Worm (Caenorhabditis elegans) whole organism, dauer: ENCODE measurements around the gene cyp-25A2.
"Not testable (repeated sequence)": the region's sequence is repeated elsewhere in the genome, so short reads cannot be mapped to it uniquely, and the experiment has no call there.

Experiments
- unc-62 ChIP-seq: sonication (generic microtip); optimal IDR thresholded peaks from 2 replicates; lab custom pipeline; 2017; ENCODE audit warnings: missing biosample characterization, missing genetic modification reagents, missing genetic modification characterization

The cyp-25A2 gene

DNA sequence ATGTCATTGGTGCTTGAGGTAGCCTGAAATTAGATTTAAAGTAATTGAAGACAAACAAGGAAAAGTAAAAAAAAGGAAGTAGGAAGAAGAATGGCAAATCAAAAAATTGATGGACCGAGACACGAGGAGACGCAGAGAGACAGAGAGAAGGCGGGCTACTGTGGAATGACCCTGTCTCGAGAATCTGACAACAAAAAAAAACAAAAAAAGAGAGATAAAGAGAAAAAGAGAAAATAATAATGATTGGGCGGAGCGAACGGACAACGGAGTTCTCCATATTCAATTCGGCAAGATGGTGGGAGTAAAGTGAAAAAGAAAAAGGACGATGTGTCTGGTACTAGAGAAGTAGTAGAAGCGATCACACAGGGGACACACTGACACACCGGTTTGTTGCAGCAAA, 26.0 kb upstream of the cyp-25A2 start, which contains the start of gene toh-1:
toh-1 (minus strand) TSS at position 23 of the 400 bp plus-strand sequence.
- no peak for TF ChIP-seq unc-62 (GFP tag; lab: Kevin White, UChicago)

DNA sequence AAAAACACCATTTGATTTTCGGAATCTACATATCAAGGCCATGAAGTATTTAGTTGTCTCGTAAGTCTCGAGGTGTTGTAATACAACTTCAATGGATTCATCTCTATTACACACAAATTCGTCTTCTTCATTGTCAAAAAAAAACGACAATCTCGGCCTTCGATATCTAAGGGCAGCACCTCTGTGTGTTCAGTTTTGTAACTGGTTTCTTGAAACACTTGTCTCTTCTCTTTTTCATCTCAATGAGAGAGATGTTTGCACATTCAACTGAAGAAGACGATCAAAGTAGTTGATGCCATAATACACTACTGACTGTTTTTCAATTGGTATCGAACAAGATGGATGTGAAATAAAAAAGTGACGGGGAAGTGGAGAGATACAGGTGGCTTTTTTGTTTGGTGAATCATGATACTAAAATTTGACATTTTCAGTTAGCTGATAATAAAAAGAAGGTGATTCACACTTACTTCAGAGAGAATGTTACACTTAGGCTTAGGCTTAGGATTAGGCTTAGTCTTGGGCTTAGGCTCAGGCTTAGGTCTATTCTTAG, 23.6 kb upstream of the cyp-25A2 start:
- TF ChIP-seq unc-62 (GFP tag; lab: Kevin White, UChicago), result no peak

DNA sequence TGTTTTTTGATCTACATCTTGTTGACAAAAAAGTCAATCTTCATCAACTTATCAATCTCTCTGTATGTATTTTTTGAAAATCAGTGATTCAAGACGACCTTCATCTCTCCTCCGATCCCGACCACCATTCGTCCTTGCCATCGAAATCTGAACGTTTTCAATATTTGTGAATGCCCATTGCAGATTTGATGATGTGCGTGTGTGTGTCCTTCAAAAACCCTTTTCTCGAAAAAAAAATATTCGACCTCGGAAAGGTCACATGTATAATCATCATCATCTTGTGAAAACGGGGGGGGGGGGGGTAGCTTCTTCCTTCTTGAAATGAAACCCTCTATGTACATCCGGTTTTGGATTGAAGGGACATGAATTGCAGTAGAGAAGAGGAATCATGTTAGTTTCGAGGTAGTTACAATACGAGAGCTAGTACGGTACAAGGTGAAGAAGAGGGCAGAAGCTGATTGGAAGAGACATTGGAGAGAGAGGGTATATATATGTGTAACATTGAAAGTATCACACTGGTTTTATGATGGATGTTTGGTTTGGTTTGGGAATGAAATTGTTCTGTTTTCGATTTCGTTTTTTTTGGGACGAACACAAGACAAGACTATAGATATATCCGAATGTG, 22.5 kb upstream of the cyp-25A2 start:
- no peak for TF ChIP-seq unc-62 (GFP tag; lab: Kevin White, UChicago)

DNA sequence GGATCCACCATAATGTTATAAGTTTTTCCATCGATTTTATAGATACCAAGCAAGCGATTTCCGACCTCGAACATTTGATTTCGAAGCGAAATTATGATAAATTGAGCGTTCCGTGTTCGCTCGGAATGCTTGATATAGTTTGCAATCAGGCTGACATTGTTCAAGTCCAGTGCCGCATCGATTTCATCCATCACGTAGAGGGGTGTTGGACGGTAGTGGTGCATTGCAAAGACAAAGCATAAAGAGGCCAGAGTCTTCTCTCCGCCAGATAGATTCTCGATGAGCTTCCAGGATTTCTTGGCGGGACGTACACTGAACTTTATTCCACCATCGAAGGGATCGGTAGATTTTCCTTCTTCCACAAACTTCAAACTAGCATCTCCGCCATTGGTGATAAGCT, 20.6 kb upstream of the cyp-25A2 start:
- TF ChIP-seq unc-62 (GFP tag; lab: Kevin White, UChicago), result no peak

DNA sequence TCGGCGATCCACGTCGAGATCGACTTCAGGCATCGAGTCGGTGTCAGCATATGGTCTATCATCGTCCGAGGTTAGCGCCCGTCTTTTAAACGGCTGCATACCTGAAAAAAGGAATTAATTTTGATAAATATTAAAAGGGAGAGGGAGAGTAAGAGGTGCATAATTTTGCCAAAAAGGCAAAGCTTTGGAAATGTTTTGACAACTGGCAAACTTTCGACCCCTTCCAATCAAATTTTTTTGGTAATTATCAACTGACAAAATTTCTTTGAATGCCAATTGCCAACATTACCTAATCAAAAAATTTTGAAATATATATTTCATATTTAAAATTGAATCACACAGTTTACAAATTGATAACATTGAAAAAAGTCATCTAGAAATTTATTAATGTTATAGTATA, 15.4 kb upstream of the cyp-25A2 start, which contains the start of gene dpy-27:
dpy-27 (minus strand) TSS at position 101 of the 400 bp plus-strand sequence.
- TF ChIP-seq unc-62 (GFP tag; lab: Kevin White, UChicago), result no peak

DNA sequence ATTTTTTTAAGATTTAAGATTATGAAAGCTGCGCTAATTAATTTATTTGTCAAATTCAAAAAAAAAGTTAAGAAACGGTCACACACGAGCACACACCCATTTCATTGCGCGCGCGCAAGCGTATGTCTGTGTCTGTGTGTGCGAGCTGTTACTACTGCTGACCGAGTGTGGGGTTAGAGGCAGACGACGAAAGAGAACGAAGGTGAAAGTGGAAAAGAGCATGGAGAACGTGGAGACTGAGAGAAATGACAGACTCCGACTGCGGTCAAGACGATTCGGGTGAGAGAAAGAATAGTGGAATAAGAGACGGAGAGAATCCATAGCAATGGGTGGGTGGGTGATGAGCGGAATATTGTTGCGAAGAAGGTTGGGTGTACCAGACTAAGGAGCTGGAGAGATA, 14.9 kb upstream of the cyp-25A2 start:
- TF ChIP-seq unc-62 (GFP tag; lab: Kevin White, UChicago), result no peak

DNA sequence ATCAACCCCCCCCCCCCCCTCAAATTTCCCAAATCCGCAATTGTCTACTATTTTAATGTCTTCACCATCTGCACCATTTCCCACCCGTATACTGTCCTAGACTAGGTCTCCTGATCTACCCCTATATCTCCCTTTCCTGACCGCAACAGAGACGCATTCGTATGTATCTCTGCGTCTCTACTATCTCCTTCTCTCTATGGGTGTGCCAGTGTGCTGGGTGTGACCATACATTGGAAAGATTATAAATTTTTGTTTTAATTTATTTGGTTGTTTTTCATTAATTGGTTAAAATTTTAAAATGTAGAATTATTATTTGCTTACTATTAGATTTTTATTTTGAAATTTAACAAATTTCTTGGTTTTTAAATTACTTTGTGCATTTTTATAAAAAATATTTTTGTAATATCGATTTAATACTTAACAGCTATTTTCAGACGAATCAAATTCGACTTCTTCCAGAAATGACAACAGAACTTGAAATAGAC, 13.0 kb upstream of the cyp-25A2 start, which contains the start of gene amx-1:
amx-1 (plus strand) TSS at position 435 of the 485 bp plus-strand sequence.
- TF ChIP-seq unc-62 (GFP tag; lab: Kevin White, UChicago), result no peak

DNA sequence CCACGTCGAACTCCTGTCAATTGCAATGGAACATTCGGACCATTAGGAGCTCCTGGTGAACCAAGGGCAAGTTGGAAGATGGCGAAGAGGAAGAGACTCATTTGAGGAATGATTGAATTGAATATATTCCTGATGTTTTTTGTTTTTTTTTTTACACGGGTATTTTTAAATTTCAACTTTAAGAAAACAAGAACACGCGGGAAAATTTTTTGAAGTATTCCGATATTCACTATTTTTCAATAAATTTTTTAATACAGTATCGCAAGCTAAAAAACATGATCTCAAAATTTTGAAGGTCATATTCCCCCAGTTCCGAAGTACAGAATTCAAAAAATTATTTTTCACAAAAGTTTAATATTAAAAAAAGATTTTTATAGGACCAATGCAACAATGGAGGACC, 5.9 kb upstream of the cyp-25A2 start, which contains the start of gene cnnm-5:
cnnm-5 (minus strand) TSS at position 101 of the 400 bp plus-strand sequence.
- no peak for TF ChIP-seq unc-62 (GFP tag; lab: Kevin White, UChicago)

DNA sequence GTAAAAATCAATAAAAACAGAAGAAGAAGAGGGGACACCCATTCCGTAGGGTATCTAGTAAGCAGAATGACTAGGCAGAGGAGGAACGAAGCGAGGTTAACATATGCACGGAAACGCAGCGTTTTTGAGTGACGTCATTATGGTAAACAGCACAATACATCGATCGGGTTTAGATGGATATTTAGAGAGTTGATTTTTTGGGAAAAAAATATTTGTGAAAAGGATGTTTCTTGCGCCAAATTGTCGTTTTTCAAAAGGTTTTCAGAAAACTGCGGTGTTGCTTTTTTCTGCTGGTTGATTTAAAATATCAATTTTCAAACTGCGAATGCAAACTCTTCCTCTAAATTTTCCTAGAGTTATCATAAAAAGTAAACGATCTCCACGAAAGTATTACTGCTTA, 3.6 kb upstream of the cyp-25A2 start, which contains the start of gene C36A4.10:
C36A4.10 (minus strand) TSS at position 101 of the 400 bp plus-strand sequence.
- TF ChIP-seq unc-62 (GFP tag; lab: Kevin White, UChicago), result no peak

DNA sequence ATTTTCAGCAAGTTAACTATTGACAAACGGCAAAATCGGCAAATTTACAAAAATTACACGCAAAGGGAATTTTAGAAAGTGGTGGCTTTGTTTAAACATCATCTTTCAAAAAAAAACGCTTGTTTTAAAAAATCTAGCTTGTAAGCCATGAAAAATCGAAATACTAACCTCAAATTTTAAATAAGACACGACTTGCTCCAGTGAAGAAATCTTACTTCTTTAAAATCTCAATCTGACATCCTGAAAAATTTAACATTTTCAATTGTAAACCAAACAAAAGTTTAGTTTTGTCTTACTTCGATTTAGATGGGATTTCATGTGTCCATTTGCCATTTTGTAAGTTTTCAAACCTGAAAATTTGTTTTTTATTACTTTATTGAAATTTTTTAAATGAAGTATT, 3.2 kb upstream of the cyp-25A2 start:
- TF ChIP-seq unc-62 (GFP tag; lab: Kevin White, UChicago), result no peak

DNA sequence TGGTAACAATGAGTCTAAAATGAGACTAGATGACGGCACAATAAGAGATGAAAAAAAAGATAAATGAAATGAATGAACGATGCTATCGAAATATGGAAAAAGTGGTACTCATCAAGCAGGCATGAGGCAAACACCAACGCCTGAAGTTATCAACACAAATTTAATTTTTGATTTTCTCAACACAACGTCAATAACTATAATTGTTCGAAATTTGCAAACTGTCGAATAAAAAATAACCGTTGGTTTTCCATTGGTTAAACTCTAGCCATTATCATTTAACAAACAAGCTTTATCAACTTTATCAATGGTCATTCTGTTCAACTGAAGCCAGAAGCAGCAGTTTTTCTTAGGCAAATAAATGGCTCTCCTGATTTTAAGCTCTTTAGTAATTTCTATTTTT, 2.7 kb upstream of the cyp-25A2 start, which contains the start of gene cyp-25A1:
cyp-25A1 (plus strand) TSS at position 301 of the 400 bp plus-strand sequence.
- no peak for TF ChIP-seq unc-62 (GFP tag; lab: Kevin White, UChicago)

DNA sequence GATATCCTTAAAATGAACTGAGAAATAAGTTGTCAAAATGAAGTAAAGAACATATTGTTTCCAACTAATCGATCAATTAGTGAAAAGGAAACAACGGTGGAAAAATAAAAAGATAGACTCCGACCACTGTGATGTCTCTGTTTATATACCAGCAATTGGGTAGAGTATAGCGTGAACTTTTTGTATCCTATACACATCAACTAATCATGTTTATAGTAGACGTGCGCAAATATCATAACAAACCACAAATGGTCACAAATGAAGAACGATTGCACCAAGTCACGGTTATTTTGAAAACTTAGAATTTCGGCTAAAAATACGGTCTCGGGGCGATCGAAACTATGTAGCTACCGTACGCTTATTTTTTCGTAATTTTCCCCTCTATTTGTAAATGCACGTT, 4.6 kb downstream of the cyp-25A2 start, which contains the start of gene cyp-25A3:
cyp-25A3 (minus strand) TSS at position 101 of the 400 bp plus-strand sequence.
- TF ChIP-seq unc-62 (GFP tag; lab: Kevin White, UChicago), result no peak

DNA sequence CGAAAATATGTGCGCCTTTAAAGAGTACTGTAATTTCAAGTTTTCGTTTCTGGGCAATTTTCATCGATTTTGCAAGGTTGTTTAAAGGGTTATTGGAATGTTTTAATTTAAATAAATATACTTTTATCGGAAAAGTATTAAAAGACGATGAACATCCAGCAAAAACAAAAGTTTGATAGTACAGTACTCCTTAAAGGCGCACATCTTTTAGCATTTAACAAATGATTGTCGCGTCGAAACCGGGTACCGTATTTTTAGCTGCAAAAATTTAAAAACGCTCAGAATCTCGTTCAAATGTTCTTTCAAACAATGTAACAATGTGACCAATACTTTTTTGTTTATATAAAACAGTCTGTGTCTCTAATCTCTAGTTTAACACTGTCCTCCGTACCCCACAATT, 5.3 kb downstream of the cyp-25A2 start, which contains the start of gene C36A4.11:
C36A4.11 (plus strand) TSS at position 301 of the 400 bp plus-strand sequence.
- not testable (repeated sequence) for TF ChIP-seq unc-62 (GFP tag; lab: Kevin White, UChicago)

DNA sequence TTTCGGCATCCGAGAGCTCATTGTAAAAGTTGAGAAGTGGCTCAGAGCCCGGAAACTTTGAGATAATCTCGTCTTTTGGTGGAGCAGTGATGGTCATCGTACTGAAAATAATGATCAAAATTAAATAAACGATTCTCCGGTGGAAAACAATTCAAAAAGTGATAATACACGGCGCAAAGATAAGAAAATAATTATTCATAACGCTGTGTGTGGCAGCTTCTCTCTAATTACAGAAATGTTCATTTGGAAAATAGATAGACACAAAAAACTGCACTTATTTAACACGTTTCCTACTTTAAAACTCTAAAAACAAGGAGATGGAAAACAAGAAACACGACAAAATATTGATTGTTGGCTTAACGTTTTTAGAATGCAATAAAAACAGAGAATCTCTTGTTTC, 8.5 kb downstream of the cyp-25A2 start, which contains the start of gene C36A4.4:
C36A4.4 (minus strand) TSS at position 101 of the 400 bp plus-strand sequence.
- TF ChIP-seq unc-62 (GFP tag; lab: Kevin White, UChicago), result not testable (repeated sequence)

DNA sequence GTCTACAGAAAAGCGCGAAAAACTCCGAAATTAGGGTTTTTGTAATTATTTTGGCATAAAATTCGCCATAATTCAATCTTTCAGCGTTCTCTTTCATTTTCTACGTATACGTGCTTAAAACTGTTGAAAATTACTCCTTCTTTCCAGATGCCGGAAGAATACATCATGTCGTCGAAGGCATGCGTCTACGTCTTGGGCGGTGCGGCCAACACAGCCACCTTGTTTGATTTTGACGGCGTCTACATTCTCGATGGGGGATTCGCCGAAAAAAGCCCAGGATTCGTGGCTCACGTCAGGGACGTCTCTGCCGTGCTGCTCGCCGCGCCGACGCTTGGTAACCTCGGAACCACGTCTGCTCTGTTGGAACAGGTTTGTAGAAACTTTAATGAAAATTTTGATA, 9.7 kb downstream of the cyp-25A2 start, which contains the start of gene maph-1.3:
maph-1.3 (plus strand) TSS at position 148 of the 400 bp plus-strand sequence.
- not testable (repeated sequence) for TF ChIP-seq unc-62 (GFP tag; lab: Kevin White, UChicago)

DNA sequence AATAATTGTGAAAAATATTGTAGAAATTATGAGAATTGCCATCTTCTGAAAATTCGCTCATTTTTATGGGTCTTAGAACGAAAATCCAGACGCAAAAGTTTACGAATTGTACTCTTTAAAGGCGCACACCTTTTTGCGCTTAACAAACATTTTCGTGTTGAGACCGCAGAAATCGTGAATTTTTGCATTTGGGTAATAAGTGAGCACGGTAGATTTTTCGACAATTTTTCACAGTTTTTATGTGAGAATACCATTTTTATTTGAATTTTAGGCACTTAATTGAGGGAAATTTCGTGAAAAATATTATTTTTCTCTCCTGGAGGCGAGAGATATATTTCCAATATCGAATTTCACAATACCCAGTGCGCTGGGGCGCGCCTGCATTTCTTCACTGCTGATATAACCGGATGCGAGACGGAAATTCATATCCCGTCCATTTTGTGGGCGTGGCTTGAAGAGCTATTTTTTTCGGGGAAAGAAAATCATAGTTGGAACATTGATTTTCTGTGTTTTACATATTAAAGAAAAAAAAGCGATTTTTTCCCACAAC, 17.1 kb downstream of the cyp-25A2 start, which contains the start of gene cyp-25A4:
cyp-25A4 (minus strand) TSS at position 51 of the 550 bp plus-strand sequence.
- TF ChIP-seq unc-62 (GFP tag; lab: Kevin White, UChicago), result not testable (repeated sequence)
